Worm (Caenorhabditis elegans) whole organism, L4/young adult: ENCODE results near the gene F54D5.15.

Source experiments
- W03F9.2 ChIP-seq: fragments of 150-350 bp; optimal IDR thresholded peaks from 2 replicates; lab custom pipeline; 2014; ENCODE audit warnings: missing biosample characterization, missing genetic modification characterization
- him-1 ChIP-seq: sonication (generic microtip); optimal IDR thresholded peaks from 2 replicates; lab custom pipeline; 2016; ENCODE audit warnings: missing genotype, missing genetic modification reagents, missing genetic modification characterization, missing compliant biosample characterization

ce11 chrII:11545952-11546325 is 18.1 kb downstream of the F54D5.15 start:
- no peak for TF ChIP-seq W03F9.2
- no peak for TF ChIP-seq him-1 (tag; lab: Kevin White, UChicago)
